Fruit fly (Drosophila melanogaster) whole organism, embryonic: Measurements from ENCODE around the gene aos.
A peak's percentile ranks its signal among the peaks of the same experiment; 100 is the strongest.

Experiments used
- Adf1 ChIP-seq: fragments of 200-800 bp; sonication (Bioruptor generic); IDR thresholded peaks from 2 replicates; pipeline ENCODE4 v1.3.6; 2022; ENCODE audit warnings: missing biosample characterization, missing genetic modification characterization
- Antp ChIP-seq: fragments of 200-800 bp; sonication (Bioruptor generic); optimal IDR thresholded peaks from 3 replicates; lab custom pipeline; 2016; ENCODE audit warnings: missing biosample characterization, missing genetic modification characterization
- Atf3 ChIP-seq: fragments of 200-800 bp; sonication (Bioruptor generic); optimal IDR thresholded peaks from 3 replicates; lab custom pipeline; 2016; ENCODE audit warnings: missing biosample characterization, missing genetic modification characterization
- CG1024 ChIP-seq: fragments of 200-800 bp; sonication (Bioruptor generic); IDR thresholded peaks from 2 replicates; pipeline ENCODE4 v1.3.6; 2022; ENCODE audit warnings: missing biosample characterization, missing genetic modification characterization
- CG11560 ChIP-seq: fragments of 200-800 bp; sonication (Bioruptor generic); IDR thresholded peaks from 3 replicates; pipeline ENCODE4 v1.3.6; 2022; ENCODE audit warnings: missing biosample characterization, missing genetic modification characterization
- CG12236 ChIP-seq: fragments of 200-800 bp; sonication (Bioruptor generic); optimal IDR thresholded peaks from 2 replicates; lab custom pipeline; 2016; ENCODE audit warnings: missing biosample characterization, missing genetic modification characterization
- CG12299 ChIP-seq: fragments of 200-800 bp; sonication (Bioruptor generic); optimal IDR thresholded peaks from 2 replicates; lab custom pipeline; 2018; ENCODE audit warnings: missing biosample characterization, mild to moderate bottlenecking, missing genetic modification characterization
- CG14860 ChIP-seq: fragments of 200-800 bp; sonication (Bioruptor generic); IDR thresholded peaks from 3 replicates; pipeline ENCODE4 v1.3.6; 2022; ENCODE audit warnings: missing biosample characterization, missing genetic modification characterization; ENCODE audit not compliant: partially characterized antibody
- CG15073 ChIP-seq: fragments of 200-800 bp; sonication (Bioruptor generic); optimal IDR thresholded peaks from 2 replicates; lab custom pipeline; 2016; ENCODE audit warnings: missing biosample characterization, missing genetic modification characterization
- CG18764 ChIP-seq: fragments of 200-800 bp; sonication (Bioruptor generic); optimal IDR thresholded peaks from 3 replicates; lab custom pipeline; 2016; ENCODE audit warnings: missing biosample characterization, missing genetic modification characterization
- CG2202 ChIP-seq: fragments of 200-800 bp; sonication (Bioruptor generic); optimal IDR thresholded peaks from 2 replicates; lab custom pipeline; 2018; ENCODE audit warnings: missing biosample characterization, mild to moderate bottlenecking, missing genetic modification characterization
- CG31388 ChIP-seq: fragments of 200-800 bp; sonication (Bioruptor generic); optimal IDR thresholded peaks from 2 replicates; lab custom pipeline; 2016; ENCODE audit warnings: missing biosample characterization, missing genetic modification characterization
- CG3163 ChIP-seq: fragments of 200-800 bp; sonication (Bioruptor generic); optimal IDR thresholded peaks from 3 replicates; lab custom pipeline; 2016; ENCODE audit warnings: missing biosample characterization, missing genetic modification characterization
- CG42726 ChIP-seq: fragments of 200-800 bp; sonication (Bioruptor generic); IDR thresholded peaks from 2 replicates; pipeline ENCODE4 v1.3.6; 2022; ENCODE audit warnings: missing biosample characterization, missing genetic modification characterization; ENCODE audit not compliant: partially characterized antibody
- CG4730 ChIP-seq: fragments of 200-800 bp; sonication (Bioruptor generic); IDR thresholded peaks from 2 replicates; pipeline ENCODE4 v1.3.6; 2022; ENCODE audit warnings: missing biosample characterization, missing genetic modification characterization
- CG6791 ChIP-seq: fragments of 200-800 bp; sonication (Bioruptor generic); IDR thresholded peaks from 3 replicates; pipeline ENCODE4 v1.3.6; 2022; ENCODE audit warnings: missing biosample characterization, missing genetic modification characterization; ENCODE audit not compliant: partially characterized antibody
- CG6813 ChIP-seq: fragments of 200-800 bp; sonication (Bioruptor generic); optimal IDR thresholded peaks from 2 replicates; lab custom pipeline; 2017; ENCODE audit warnings: missing biosample characterization, missing genetic modification characterization, mild to moderate bottlenecking, moderate library complexity, missing genetic modification reagents
- CG7357 ChIP-seq: fragments of 200-800 bp; sonication (Bioruptor generic); IDR thresholded peaks from 3 replicates; pipeline ENCODE4 v1.3.6; 2022; ENCODE audit warnings: missing biosample characterization, missing genetic modification characterization
- CG7786 ChIP-seq: fragments of 200-800 bp; sonication (Bioruptor generic); optimal IDR thresholded peaks from 2 replicates; lab custom pipeline; 2016; ENCODE audit warnings: missing biosample characterization, missing genetic modification characterization
- CG8290 ChIP-seq, 3 experiments: fragments of 200-800 bp; sonication (Bioruptor generic); optimal IDR thresholded peaks; 2 replicates each; lab custom pipeline; 2016 to 2019; ENCODE audit warnings: missing biosample characterization in 3 of 3, missing genetic modification characterization in 3 of 3, mild to moderate bottlenecking in 2 of 3, moderate library complexity in 1 of 3
- CG8944 ChIP-seq: fragments of 200-800 bp; sonication (Bioruptor generic); optimal IDR thresholded peaks from 3 replicates; lab custom pipeline; 2016; ENCODE audit warnings: missing biosample characterization, missing genetic modification characterization
- CG9215 ChIP-seq: fragments of 200-800 bp; sonication (Bioruptor generic); IDR thresholded peaks from 2 replicates; pipeline ENCODE4 v1.3.6; 2022; ENCODE audit warnings: missing biosample characterization, missing genetic modification characterization
- CG9876 ChIP-seq: fragments of 200-800 bp; sonication (Bioruptor generic); optimal IDR thresholded peaks from 2 replicates; lab custom pipeline; 2016; ENCODE audit warnings: missing biosample characterization, missing genetic modification characterization
- Dll ChIP-seq: fragments of 200-800 bp; sonication (Bioruptor generic); IDR thresholded peaks from 4 replicates; pipeline ENCODE4 v1.3.6; 2022; ENCODE audit warnings: missing biosample characterization, missing genetic modification characterization; ENCODE audit not compliant: partially characterized antibody
- H15 ChIP-seq: fragments of 200-800 bp; sonication (Bioruptor generic); IDR thresholded peaks from 3 replicates; pipeline ENCODE4 v1.3.6; 2022; ENCODE audit warnings: missing biosample characterization, missing genetic modification characterization
- H2.0 ChIP-seq: fragments of 200-800 bp; sonication (Bioruptor generic); IDR thresholded peaks from 2 replicates; pipeline ENCODE4 v1.3.6; 2022; ENCODE audit warnings: missing biosample characterization, missing genetic modification characterization
- Lhr ChIP-seq: fragments of 200-800 bp; sonication (Bioruptor generic); optimal IDR thresholded peaks from 3 replicates; lab custom pipeline; 2017; ENCODE audit warnings: mild to moderate bottlenecking, missing biosample characterization, missing genetic modification reagents, missing genetic modification characterization
- Lim3 ChIP-seq: fragments of 200-800 bp; sonication (Bioruptor generic); IDR thresholded peaks from 2 replicates; pipeline ENCODE4 v1.3.6; 2022; ENCODE audit warnings: missing biosample characterization, missing genetic modification characterization
- Med ChIP-seq: fragments of 200-800 bp; sonication (Bioruptor generic); peaks from one replicate; lab custom pipeline; 2016; ENCODE audit warnings: missing biosample characterization, missing genetic modification characterization, mild to moderate bottlenecking, inconsistent platforms, moderate library complexity
- Neu2 ChIP-seq: fragments of 200-800 bp; sonication (Bioruptor generic); optimal IDR thresholded peaks from 3 replicates; lab custom pipeline; 2016; ENCODE audit warnings: missing biosample characterization, missing genetic modification characterization, borderline replicate concordance
- Nf-YB ChIP-seq: fragments of 200-800 bp; sonication (Bioruptor generic); optimal IDR thresholded peaks from 3 replicates; lab custom pipeline; 2019; ENCODE audit warnings: missing biosample characterization, mild to moderate bottlenecking, missing genetic modification characterization, moderate library complexity
- Side ChIP-seq: fragments of 200-800 bp; sonication (Bioruptor generic); optimal IDR thresholded peaks from 2 replicates; lab custom pipeline; 2016; ENCODE audit warnings: missing biosample characterization, missing genetic modification characterization
- Sin3A ChIP-seq: fragments of >200 bp; optimal IDR thresholded peaks from 2 replicates; lab custom pipeline; 2018
- Trl ChIP-seq, 3 experiments: fragments of >200 bp in 2 of 3; fragments of 200-800 bp in 1 of 3; sonication (Bioruptor generic) in 1 of 3; optimal IDR thresholded peaks; 2 replicates in 1 of 3; 3 replicates in 2 of 3; lab custom pipeline; 2016 to 2017; ENCODE audit warnings: missing biosample characterization in 1 of 3, missing genetic modification characterization in 1 of 3
- ase ChIP-seq: fragments of 200-800 bp; sonication (Bioruptor generic); IDR thresholded peaks from 3 replicates; pipeline ENCODE4 v1.3.6; 2022; ENCODE audit warnings: missing biosample characterization, missing genetic modification characterization
- cato ChIP-seq: fragments of 200-800 bp; sonication (Bioruptor generic); optimal IDR thresholded peaks from 2 replicates; lab custom pipeline; 2016; ENCODE audit warnings: missing biosample characterization, missing genetic modification characterization, borderline replicate concordance
- ci ChIP-seq: fragments of 200-800 bp; sonication (Bioruptor generic); IDR thresholded peaks from 3 replicates; pipeline ENCODE4 v1.3.6; 2022; ENCODE audit warnings: missing biosample characterization, missing genetic modification characterization
- dan ChIP-seq: fragments of 200-800 bp; sonication (Bioruptor generic); IDR thresholded peaks from 2 replicates; pipeline ENCODE4 v1.3.6; 2022; ENCODE audit warnings: missing biosample characterization, missing genetic modification characterization
- exex ChIP-seq: fragments of 200-800 bp; sonication (Bioruptor generic); optimal IDR thresholded peaks from 4 replicates; lab custom pipeline; 2018; ENCODE audit warnings: missing biosample characterization, mild to moderate bottlenecking, missing genetic modification characterization, moderate library complexity
- fd96Cb ChIP-seq: fragments of 200-800 bp; sonication (Bioruptor generic); optimal IDR thresholded peaks from 2 replicates; lab custom pipeline; 2018; ENCODE audit warnings: missing biosample characterization, mild to moderate bottlenecking, missing genetic modification characterization, moderate library complexity
- ken ChIP-seq: fragments of 200-800 bp; sonication (Bioruptor generic); IDR thresholded peaks from 3 replicates; pipeline ENCODE4 v1.3.6; 2022; ENCODE audit warnings: missing biosample characterization, missing genetic modification characterization
- luna ChIP-seq: fragments of 200-800 bp; sonication (Bioruptor generic); optimal IDR thresholded peaks from 2 replicates; lab custom pipeline; 2016; ENCODE audit warnings: missing biosample characterization, missing genetic modification characterization
- sens ChIP-seq: fragments of 200-800 bp; sonication (Bioruptor generic); peaks from one replicate; lab custom pipeline; 2016; ENCODE audit warnings: missing biosample characterization, missing genetic modification characterization
- sens-2 ChIP-seq: fragments of 200-800 bp; sonication (Bioruptor generic); IDR thresholded peaks from 2 replicates; pipeline ENCODE4 v1.3.6; 2022; ENCODE audit warnings: missing biosample characterization, missing genetic modification characterization
- sob ChIP-seq: fragments of 200-800 bp; sonication (Bioruptor generic); IDR thresholded peaks from 2 replicates; pipeline ENCODE4 v1.3.6; 2022; ENCODE audit warnings: missing biosample characterization, missing genetic modification characterization
- yki ChIP-seq: fragments of >200 bp; optimal IDR thresholded peaks from 3 replicates; lab custom pipeline; 2018
- z ChIP-seq: fragments of 200-800 bp; sonication (Bioruptor generic); IDR thresholded peaks from 3 replicates; pipeline ENCODE4 v1.3.6; 2022; ENCODE audit warnings: missing biosample characterization, missing genetic modification characterization
- zen ChIP-seq: fragments of 200-800 bp; sonication (Bioruptor generic); optimal IDR thresholded peaks from 3 replicates; lab custom pipeline; 2018; ENCODE audit warnings: missing biosample characterization, mild to moderate bottlenecking, missing genetic modification characterization, moderate library complexity

The aos gene

dm6 chr3L:16494651-16495074 is 11.2 kb upstream of the aos start (continued):
- TF ChIP-seq ken (GFP tag; lab: Robert Waterston, UW) (no peak), sob (GFP tag; lab: Robert Waterston, UW) (no peak), exex (tag; lab: Kevin White, UChicago) (no peak), CG4730 (no peak), yki (lab: Kevin White, UChicago) (no peak), Neu2 (GFP tag; lab: Kevin White, UChicago) (no peak), CG11560 (tag; lab: Robert Waterston, UW) (no peak), H15 (GFP tag; lab: Robert Waterston, UW) (no peak), CG31388 (no peak), Side (GFP tag; lab: Kevin White, UChicago) (no peak), Dll (GFP tag; lab: Robert Waterston, UW) (no peak), z (GFP tag; lab: Robert Waterston, UW) (no peak), dan (GFP tag; lab: Robert Waterston, UW) (no peak), zen (no peak), Lhr (GFP tag; lab: Kevin White, UChicago) (no peak), cato (no peak), Adf1 (GFP tag; lab: Robert Waterston, UW) (no peak), ase (GFP tag; lab: Robert Waterston, UW) (no peak), Lim3 (no peak), luna (GFP tag; lab: Kevin White, UChicago) (no peak), CG2202 (tag; lab: Kevin White, UChicago) (no peak), CG8944 (GFP tag; lab: Kevin White, UChicago) (no peak), CG18764 (GFP tag; lab: Kevin White, UChicago) (no peak), CG15073 (no peak), CG12236 (GFP tag; lab: Kevin White, UChicago) (no peak), sens-2 (no peak), CG9876 (GFP tag; lab: Kevin White, UChicago) (no peak), CG6813 (no peak), H2.0 (GFP tag; lab: Robert Waterston, UW) (no peak), CG14860 (GFP tag; lab: Robert Waterston, UW) (no peak)

dm6 chr3L:16493717-16494116 is 10.3 kb upstream of the aos start:
- peak; percentile 50 for TF ChIP-seq sens (GFP tag; lab: Kevin White, UChicago)
- TF ChIP-seq CG1024 (GFP tag; lab: Robert Waterston, UW) = no peak
- TF ChIP-seq Antp (GFP tag; lab: Kevin White, UChicago) = no peak
- peak; percentile 40 for TF ChIP-seq CG3163 (GFP tag; lab: Kevin White, UChicago)
- no peak for TF ChIP-seq Sin3A (lab: Kevin White, UChicago)
- no peak for TF ChIP-seq CG12299 (tag; lab: Kevin White, UChicago)
- TF ChIP-seq Atf3 (GFP tag; lab: Kevin White, UChicago) = no peak
- no peak for TF ChIP-seq sob (GFP tag; lab: Robert Waterston, UW)
- no peak for TF ChIP-seq CG7786 (GFP tag; lab: Kevin White, UChicago)
- peak; percentile 32; the same call in 1 of the 3 replicates for TF ChIP-seq CG6791 (GFP tag; lab: Robert Waterston, UW)
- TF ChIP-seq CG8290 (GFP tag; optimal IDR thresholded peaks at IDR 0.05; lab: Kevin White, UChicago) = no peak
- TF ChIP-seq CG8290 (tag; optimal IDR thresholded peaks at IDR 0.05; lab: Kevin White, UChicago) = peak in 1 of 2 experiments; percentile 23
- TF ChIP-seq CG7357 (GFP tag; lab: Robert Waterston, UW) = no peak
- TF ChIP-seq ci (GFP tag; lab: Robert Waterston, UW) = 0 out of 3 replicates have a peak, but pooled peaks have one; percentile 18
- TF ChIP-seq Med (GFP tag; lab: Kevin White, UChicago) = peak; percentile 2
- no peak for TF ChIP-seq fd96Cb (tag; lab: Kevin White, UChicago)
- TF ChIP-seq CG9215 (GFP tag; lab: Robert Waterston, UW) = peak; percentile 75
- TF ChIP-seq Trl (optimal IDR thresholded peaks at IDR 0.05; lab: Kevin White, UChicago) = peak; percentile 36 to 66
- TF ChIP-seq Trl (GFP tag; optimal IDR thresholded peaks at IDR 0.05; lab: Kevin White, UChicago) = no peak
- TF ChIP-seq Nf-YB (GFP tag; lab: Kevin White, UChicago) = no peak
- 0 out of 2 replicates have a peak, but pooled peaks have one; percentile 4 for TF ChIP-seq CG42726 (GFP tag; lab: Robert Waterston, UW)
